Fruit fly (Drosophila melanogaster) whole organism, embryonic: ENCODE data around the gene Cyp9f2.

Source experiments
- C15 ChIP-seq: fragments of 200-800 bp; sonication (Bioruptor generic); IDR thresholded peaks from 3 replicates; pipeline ENCODE4 v1.3.6; 2022; ENCODE audit warnings: missing biosample characterization, missing genetic modification characterization
- CG10366 ChIP-seq: fragments of 200-800 bp; sonication (Bioruptor generic); IDR thresholded peaks from 2 replicates; pipeline ENCODE4 v1.3.6; 2022; ENCODE audit warnings: missing biosample characterization, missing genetic modification characterization
- CG10431 ChIP-seq: fragments of 200-800 bp; sonication (Bioruptor generic); optimal IDR thresholded peaks from 3 replicates; lab custom pipeline; 2018; ENCODE audit warnings: missing biosample characterization, mild to moderate bottlenecking, missing genetic modification characterization
- CG11695 ChIP-seq: fragments of 200-800 bp; sonication (Bioruptor generic); IDR thresholded peaks from 3 replicates; pipeline ENCODE4 v1.3.6; 2022; ENCODE audit warnings: missing biosample characterization, missing genetic modification characterization
- CG12769 ChIP-seq: fragments of 200-800 bp; sonication (Bioruptor generic); optimal IDR thresholded peaks from 2 replicates; lab custom pipeline; 2019; ENCODE audit warnings: missing biosample characterization, mild to moderate bottlenecking, missing genetic modification characterization, moderate library complexity
- CG2199 ChIP-seq: fragments of 200-800 bp; sonication (Bioruptor generic); IDR thresholded peaks from 3 replicates; pipeline ENCODE4 v1.3.6; 2022; ENCODE audit warnings: missing biosample characterization, missing genetic modification characterization
- CG32767 ChIP-seq: fragments of 200-800 bp; sonication (Bioruptor generic); IDR thresholded peaks from 2 replicates; pipeline ENCODE4 v1.3.6; 2022; ENCODE audit warnings: missing biosample characterization, missing genetic modification characterization
- CG4617 ChIP-seq: fragments of 200-800 bp; sonication (Bioruptor generic); optimal IDR thresholded peaks from 3 replicates; lab custom pipeline; 2016; ENCODE audit warnings: missing biosample characterization, missing genetic modification characterization, borderline replicate concordance
- CG4820 ChIP-seq: fragments of 200-800 bp; sonication (Bioruptor generic); optimal IDR thresholded peaks from 3 replicates; lab custom pipeline; 2016; ENCODE audit warnings: missing biosample characterization, missing genetic modification characterization
- CG6813 ChIP-seq: fragments of 200-800 bp; sonication (Bioruptor generic); optimal IDR thresholded peaks from 2 replicates; lab custom pipeline; 2017; ENCODE audit warnings: missing biosample characterization, missing genetic modification characterization, mild to moderate bottlenecking, moderate library complexity, missing genetic modification reagents
- CG7928 ChIP-seq: fragments of 200-800 bp; sonication (Bioruptor generic); optimal IDR thresholded peaks from 2 replicates; lab custom pipeline; 2017; ENCODE audit warnings: missing biosample characterization, mild to moderate bottlenecking, missing genetic modification characterization
- CG8924 ChIP-seq: fragments of 200-800 bp; optimal IDR thresholded peaks from 3 replicates; lab custom pipeline; 2019; ENCODE audit warnings: missing biosample characterization, mild to moderate bottlenecking, missing genetic modification characterization, moderate library complexity
- CG9437 ChIP-seq: fragments of 200-800 bp; sonication (Bioruptor generic); optimal IDR thresholded peaks from 2 replicates; lab custom pipeline; 2018; ENCODE audit warnings: missing biosample characterization, mild to moderate bottlenecking, missing genetic modification characterization
- CG9609 ChIP-seq: fragments of 200-800 bp; sonication (Bioruptor generic); optimal IDR thresholded peaks from 3 replicates; lab custom pipeline; 2016; ENCODE audit warnings: missing biosample characterization, missing genetic modification characterization
- Dek ChIP-seq: fragments of 200-800 bp; sonication (Bioruptor generic); optimal IDR thresholded peaks from 3 replicates; lab custom pipeline; 2019; ENCODE audit warnings: missing biosample characterization, mild to moderate bottlenecking, missing genetic modification characterization, moderate library complexity
- Dip3 ChIP-seq: fragments of 200-800 bp; sonication (Bioruptor generic); optimal IDR thresholded peaks from 3 replicates; lab custom pipeline; 2016; ENCODE audit warnings: missing biosample characterization, missing genetic modification characterization
- Ets65A ChIP-seq: fragments of 200-800 bp; sonication (Bioruptor generic); peaks from one replicate; lab custom pipeline; 2016; ENCODE audit warnings: missing biosample characterization, missing genetic modification characterization
- Jarid2 ChIP-seq: fragments of 200-800 bp; sonication (Bioruptor generic); optimal IDR thresholded peaks from 3 replicates; lab custom pipeline; 2017; ENCODE audit warnings: mild to moderate bottlenecking, missing biosample characterization, missing genetic modification reagents, missing genetic modification characterization
- Nf-YA ChIP-seq: fragments of 200-800 bp; sonication (Bioruptor generic); IDR thresholded peaks from 2 replicates; pipeline ENCODE4 v1.3.6; 2022; ENCODE audit warnings: missing biosample characterization, missing genetic modification characterization
- Opbp ChIP-seq: fragments of 200-800 bp; sonication (Bioruptor generic); IDR thresholded peaks from 3 replicates; pipeline ENCODE4 v1.3.6; 2022; ENCODE audit warnings: missing biosample characterization, missing genetic modification characterization; ENCODE audit not compliant: partially characterized antibody
- Poxn ChIP-seq: fragments of 200-800 bp; sonication (Bioruptor generic); IDR thresholded peaks from 2 replicates; pipeline ENCODE4 v1.3.6; 2022; ENCODE audit warnings: missing biosample characterization, missing genetic modification characterization
- Sin3A ChIP-seq: fragments of >200 bp; optimal IDR thresholded peaks from 2 replicates; lab custom pipeline; 2018
- Sry-β ChIP-seq: fragments of 200-800 bp; sonication (Bioruptor generic); optimal IDR thresholded peaks from 2 replicates; lab custom pipeline; 2018; ENCODE audit warnings: missing biosample characterization, mild to moderate bottlenecking, missing genetic modification characterization, moderate library complexity
- Trl ChIP-seq, 3 experiments: fragments of >200 bp in 2 of 3; fragments of 200-800 bp in 1 of 3; sonication (Bioruptor generic) in 1 of 3; optimal IDR thresholded peaks; 2 replicates in 1 of 3; 3 replicates in 2 of 3; lab custom pipeline; 2016 to 2017; ENCODE audit warnings: missing biosample characterization in 1 of 3, missing genetic modification characterization in 1 of 3
- amos ChIP-seq: fragments of 200-800 bp; sonication (Bioruptor generic); IDR thresholded peaks from 2 replicates; pipeline ENCODE4 v1.3.6; 2022; ENCODE audit warnings: missing biosample characterization, missing genetic modification characterization; ENCODE audit not compliant: partially characterized antibody
- ato ChIP-seq: fragments of 200-800 bp; sonication (Bioruptor generic); IDR thresholded peaks from 2 replicates; pipeline ENCODE4 v1.3.6; 2022; ENCODE audit warnings: missing biosample characterization, missing genetic modification characterization; ENCODE audit not compliant: partially characterized antibody
- br ChIP-seq: fragments of >200 bp; optimal IDR thresholded peaks from 2 replicates; lab custom pipeline; 2017
- cg ChIP-seq: fragments of 200-800 bp; sonication (Bioruptor generic); optimal IDR thresholded peaks from 3 replicates; lab custom pipeline; 2019; ENCODE audit warnings: missing biosample characterization, mild to moderate bottlenecking, missing genetic modification characterization, moderate library complexity
- ci ChIP-seq: fragments of 200-800 bp; sonication (Bioruptor generic); IDR thresholded peaks from 3 replicates; pipeline ENCODE4 v1.3.6; 2022; ENCODE audit warnings: missing biosample characterization, missing genetic modification characterization
- crc ChIP-seq: fragments of 200-800 bp; sonication (Bioruptor generic); optimal IDR thresholded peaks from 2 replicates; lab custom pipeline; 2016; ENCODE audit warnings: missing biosample characterization, missing genetic modification characterization
- dysf ChIP-seq: fragments of 200-800 bp; sonication (Bioruptor generic); IDR thresholded peaks from 3 replicates; pipeline ENCODE4 v1.3.6; 2022; ENCODE audit warnings: missing biosample characterization, missing genetic modification characterization
- ewg ChIP-seq: fragments of 200-800 bp; sonication (Bioruptor generic); optimal IDR thresholded peaks from 3 replicates; lab custom pipeline; 2017; ENCODE audit warnings: mild to moderate bottlenecking, missing biosample characterization, missing genetic modification reagents, missing genetic modification characterization
- exex ChIP-seq: fragments of 200-800 bp; sonication (Bioruptor generic); optimal IDR thresholded peaks from 4 replicates; lab custom pipeline; 2018; ENCODE audit warnings: missing biosample characterization, mild to moderate bottlenecking, missing genetic modification characterization, moderate library complexity
- hbn ChIP-seq: fragments of 200-800 bp; sonication (Bioruptor generic); IDR thresholded peaks from 2 replicates; pipeline ENCODE4 v1.3.6; 2022; ENCODE audit warnings: missing biosample characterization, missing genetic modification characterization; ENCODE audit not compliant: partially characterized antibody
- hth ChIP-seq: fragments of >200 bp; optimal IDR thresholded peaks from 2 replicates; lab custom pipeline; 2017; ENCODE audit warnings: inconsistent platforms
- lbe ChIP-seq: fragments of 200-800 bp; sonication (Bioruptor generic); optimal IDR thresholded peaks from 2 replicates; lab custom pipeline; 2016; ENCODE audit warnings: missing biosample characterization, mild to moderate bottlenecking, missing genetic modification characterization
- nom ChIP-seq: fragments of 200-800 bp; sonication (Bioruptor generic); optimal IDR thresholded peaks from 2 replicates; lab custom pipeline; 2017; ENCODE audit warnings: missing biosample characterization, missing genetic modification characterization, mild to moderate bottlenecking, moderate library complexity, missing genetic modification reagents
- peb ChIP-seq: fragments of 200-800 bp; sonication (Bioruptor generic); IDR thresholded peaks from 2 replicates; pipeline ENCODE4 v1.3.6; 2022; ENCODE audit warnings: missing biosample characterization, missing genetic modification characterization
- scrt ChIP-seq: fragments of 200-800 bp; sonication (Bioruptor generic); optimal IDR thresholded peaks from 2 replicates; lab custom pipeline; 2018; ENCODE audit warnings: missing biosample characterization, mild to moderate bottlenecking, missing genetic modification characterization, moderate library complexity
- stwl ChIP-seq: fragments of 200-800 bp; sonication (Bioruptor generic); optimal IDR thresholded peaks from 3 replicates; lab custom pipeline; 2018; ENCODE audit warnings: missing biosample characterization, mild to moderate bottlenecking, missing genetic modification characterization, moderate library complexity
- sug ChIP-seq: fragments of 200-800 bp; optimal IDR thresholded peaks from 2 replicates; lab custom pipeline; 2019; ENCODE audit warnings: missing biosample characterization, mild to moderate bottlenecking, missing genetic modification characterization, moderate library complexity
- trh ChIP-seq: fragments of 200-800 bp; sonication (Bioruptor generic); optimal IDR thresholded peaks from 2 replicates; lab custom pipeline; 2016; ENCODE audit warnings: missing biosample characterization, missing genetic modification characterization
- zfh1 ChIP-seq: fragments of 200-800 bp; sonication (Bioruptor generic); IDR thresholded peaks from 3 replicates; pipeline ENCODE4 v1.3.6; 2022; ENCODE audit warnings: missing biosample characterization, missing genetic modification characterization

Gene Cyp9f2

dm6 chr3R:12375258-12375783 lies 30.5 kb downstream of the Cyp9f2 start, which contains the start of gene GstD5 (continued):
- no peak for TF ChIP-seq Dek
- TF ChIP-seq stwl (tag; lab: Kevin White, UChicago): peak; percentile 98
- TF ChIP-seq CG10366 (GFP tag; lab: Robert Waterston, UW): no peak
- TF ChIP-seq zfh1 (GFP tag; lab: Robert Waterston, UW): no peak
- TF ChIP-seq Sry-β: no peak
- no peak for TF ChIP-seq CG32767 (GFP tag; lab: Robert Waterston, UW)
- no peak for TF ChIP-seq CG9609 (GFP tag; lab: Kevin White, UChicago)
- no peak for TF ChIP-seq trh (GFP tag; lab: Kevin White, UChicago)
- no peak for TF ChIP-seq Poxn (GFP tag; lab: Robert Waterston, UW)
- no peak for TF ChIP-seq CG11695 (GFP tag; lab: Robert Waterston, UW)
- no peak for TF ChIP-seq CG4617 (GFP tag; lab: Kevin White, UChicago)
- TF ChIP-seq CG8924: peak; percentile 2
- no peak for TF ChIP-seq CG4820 (GFP tag; lab: Kevin White, UChicago)
- TF ChIP-seq dysf (GFP tag; lab: Robert Waterston, UW): no peak
- TF ChIP-seq CG10431 (GFP tag; lab: Kevin White, UChicago): no peak
- peak; percentile 62 for TF ChIP-seq exex
- no peak for TF ChIP-seq CG7928 (GFP tag; lab: Kevin White, UChicago)
- TF ChIP-seq Dip3 (GFP tag; lab: Kevin White, UChicago): no peak
- TF ChIP-seq amos: 0 out of 2 replicates have a peak, but pooled peaks have one; percentile 8
- TF ChIP-seq Ets65A (GFP tag; lab: Kevin White, UChicago): no peak
- TF ChIP-seq ato (GFP tag; lab: Robert Waterston, UW): no peak
- TF ChIP-seq CG6813 (GFP tag; lab: Kevin White, UChicago): no peak
- TF ChIP-seq CG9437: no peak
- TF ChIP-seq hbn: no peak
- TF ChIP-seq peb (GFP tag; lab: Robert Waterston, UW): no peak
- no peak for TF ChIP-seq scrt (GFP tag; lab: Kevin White, UChicago)
- no peak for TF ChIP-seq crc (GFP tag; lab: Kevin White, UChicago)
- no peak for TF ChIP-seq hth (lab: Kevin White, UChicago)

- no peak for TF ChIP-seq ci
- TF ChIP-seq br (lab: Kevin White, UChicago): no peak
- TF ChIP-seq exex: peak; percentile 23
- TF ChIP-seq ewg (GFP tag; lab: Kevin White, UChicago): no peak
- no peak for TF ChIP-seq C15 (GFP tag; lab: Robert Waterston, UW)
- TF ChIP-seq Nf-YA (GFP tag; lab: Robert Waterston, UW): no peak
Measured at dm6 chr3R:12373800-12374199, 32.0 kb downstream of the Cyp9f2 start, which contains the start of gene GstD4. GstD4 (plus strand) TSS chr3R:12374100.

dm6 chr3R:12372800-12373199 lies 33.0 kb downstream of the Cyp9f2 start, which contains the start of gene GstD3:
GstD3 (plus strand) TSS chr3R:12373068.
- TF ChIP-seq Jarid2 (GFP tag; lab: Kevin White, UChicago) (no peak), CG12769 (tag; lab: Kevin White, UChicago) (peak; percentile 4), Sin3A (lab: Kevin White, UChicago) (no peak), Poxn (GFP tag; lab: Robert Waterston, UW) (no peak), Trl (optimal IDR thresholded peaks at IDR 0.05; lab: Kevin White, UChicago) (peak; percentile 12 to 31), Trl (GFP tag; optimal IDR thresholded peaks at IDR 0.05; lab: Kevin White, UChicago) (no peak), Opbp (GFP tag; lab: Robert Waterston, UW) (peak; percentile 15; the same call in 1 of the 3 replicates), cg (GFP tag; lab: Kevin White, UChicago) (peak; percentile 65), CG2199 (GFP tag; lab: Robert Waterston, UW) (0 out of 3 replicates have a peak, but pooled peaks have one; percentile 44), nom (GFP tag; lab: Kevin White, UChicago) (peak; percentile 15), lbe (GFP tag; lab: Kevin White, UChicago) (no peak), sug (peak; percentile 94)
